Fruit fly (Drosophila melanogaster): ENCODE measurements around the gene CG8010.

CG8010 gene

DNA sequence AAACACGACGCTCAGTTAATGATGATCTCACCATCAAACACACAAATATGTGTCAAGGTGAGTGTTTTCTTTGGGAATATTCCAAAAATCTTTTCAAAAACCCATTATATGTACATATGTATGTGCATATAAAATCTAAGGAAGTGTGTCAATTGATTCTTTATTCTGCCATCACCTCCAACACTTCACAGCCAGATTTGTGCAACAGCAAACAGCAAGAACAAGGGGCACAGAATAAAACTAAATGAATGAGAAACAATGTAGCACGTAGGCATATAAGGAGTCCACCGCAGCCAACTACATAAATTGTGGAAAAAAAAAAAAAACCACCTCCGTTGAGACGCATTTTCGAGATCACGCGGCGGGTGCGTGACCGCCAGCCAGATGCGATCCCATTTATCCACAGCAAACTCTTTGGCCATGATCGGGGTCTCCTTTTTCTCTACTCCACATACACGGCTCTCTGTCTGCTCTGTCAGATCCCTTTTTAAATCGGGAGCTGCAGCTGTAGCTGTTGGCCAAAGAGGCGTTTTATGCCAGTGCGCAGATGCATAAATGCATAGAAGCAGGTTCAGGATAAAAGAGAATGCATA is 27.2 kb upstream of the CG8010 start:
- TF ChIP-seq Pif1A (GFP tag; optimal IDR thresholded peaks at IDR 0.05): no peak
- peak; percentile 64 for TF ChIP-seq EcR (GFP tag; optimal IDR thresholded peaks at IDR 0.05)

dm6 chrX:19294953-19295352 is 26.3 kb upstream of the CG8010 start:
- TF ChIP-seq CG34367 (tag; optimal IDR thresholded peaks at IDR 0.05) (no peak), CG14655 (GFP tag; optimal IDR thresholded peaks at IDR 0.05) (no peak), gl (tag; optimal IDR thresholded peaks at IDR 0.05) (no peak), CG32121 (GFP tag; IDR thresholded peaks at IDR 0.05) (no peak), CG9948 (tag; optimal IDR thresholded peaks at IDR 0.05) (no peak), CG12605 (GFP tag; IDR thresholded peaks at IDR 0.05) (no peak), fd96Ca (GFP tag; IDR thresholded peaks at IDR 0.05) (no peak), CG8301 (tag; optimal IDR thresholded peaks at IDR 0.05) (no peak), Pif1A (GFP tag; optimal IDR thresholded peaks at IDR 0.05) (no peak), CG17806 (tag; optimal IDR thresholded peaks at IDR 0.05) (no peak)

- TF ChIP-seq D1 (tag; optimal IDR thresholded peaks at IDR 0.05): no peak
- no peak for TF ChIP-seq CG15710 (tag; optimal IDR thresholded peaks at IDR 0.05)
- no peak for TF ChIP-seq CG17806 (tag; optimal IDR thresholded peaks at IDR 0.05)
These were observed 25.3 kb upstream of the CG8010 start for dm6 chrX:19294030-19294429.

dm6 chrX:19293320-19293719 is 24.6 kb upstream of the CG8010 start:
- no peak for TF ChIP-seq CG8159 (tag; optimal IDR thresholded peaks at IDR 0.05)
- no peak for TF ChIP-seq CG14655 (GFP tag; optimal IDR thresholded peaks at IDR 0.05)
- TF ChIP-seq CG12605 (GFP tag; IDR thresholded peaks at IDR 0.05): no peak
- no peak for TF ChIP-seq fd96Ca (GFP tag; IDR thresholded peaks at IDR 0.05)
- TF ChIP-seq CG17806 (tag; optimal IDR thresholded peaks at IDR 0.05): no peak
- TF ChIP-seq D1 (tag; optimal IDR thresholded peaks at IDR 0.05): no peak
- no peak for TF ChIP-seq CG9948 (tag; optimal IDR thresholded peaks at IDR 0.05)
- TF ChIP-seq CG4496 (GFP tag; IDR thresholded peaks at IDR 0.05): no peak
- no peak for TF ChIP-seq CG13204 (GFP tag; optimal IDR thresholded peaks at IDR 0.05)
- no peak for TF ChIP-seq rn (GFP tag; IDR thresholded peaks at IDR 0.05)

DNA sequence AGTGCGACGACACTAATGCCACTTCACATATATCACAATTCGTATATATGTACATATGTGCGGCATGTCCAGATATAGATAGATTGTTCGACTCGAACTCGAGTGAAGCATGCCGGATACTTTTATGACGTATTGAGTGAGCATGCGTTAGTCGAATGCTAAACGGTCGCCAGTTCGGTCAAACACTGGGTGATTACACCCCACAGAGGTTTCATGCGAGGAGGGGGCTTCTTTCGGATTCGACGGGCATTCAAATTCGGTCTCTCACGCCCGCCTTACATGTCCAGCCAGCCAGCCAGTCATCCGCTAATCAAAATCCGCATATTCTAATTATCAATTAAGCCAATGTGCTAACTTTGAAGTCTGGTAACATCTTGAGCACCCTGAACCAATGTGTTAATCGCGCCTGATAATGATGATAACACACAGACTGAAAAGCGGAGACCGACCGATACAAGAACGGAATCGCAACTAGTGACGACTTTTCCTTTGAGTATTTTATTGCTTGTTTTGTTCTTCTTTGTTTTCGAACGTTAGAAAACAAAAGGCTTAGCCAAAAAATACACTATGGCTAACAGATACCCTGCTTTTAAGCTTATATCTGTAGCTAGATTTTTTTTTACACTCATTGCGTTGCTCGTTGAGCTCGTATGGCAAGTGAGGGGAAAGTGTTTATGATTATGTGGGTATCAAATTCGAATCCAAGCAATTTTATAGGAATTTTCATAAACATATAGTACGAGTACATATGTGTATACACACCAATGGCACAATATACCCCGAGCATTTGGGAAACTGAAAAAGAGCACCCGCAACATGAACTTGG is 23.3 kb upstream of the CG8010 start:
- no peak for TF ChIP-seq CG17806 (tag; optimal IDR thresholded peaks at IDR 0.05)
- TF ChIP-seq rn (GFP tag; IDR thresholded peaks at IDR 0.05): no peak
- no peak for TF ChIP-seq CG32121 (GFP tag; IDR thresholded peaks at IDR 0.05)
- no peak for TF ChIP-seq CG4496 (GFP tag; IDR thresholded peaks at IDR 0.05)
- TF ChIP-seq Ets98B (GFP tag; IDR thresholded peaks at IDR 0.05): no peak
- no peak for TF ChIP-seq Pif1B (GFP tag; optimal IDR thresholded peaks at IDR 0.05)
- no peak for TF ChIP-seq CG13204 (GFP tag; optimal IDR thresholded peaks at IDR 0.05)
- TF ChIP-seq fd96Ca (GFP tag; IDR thresholded peaks at IDR 0.05): no peak
- TF ChIP-seq CG34367 (tag; optimal IDR thresholded peaks at IDR 0.05): no peak
- TF ChIP-seq CG12605 (GFP tag; IDR thresholded peaks at IDR 0.05): no peak
- TF ChIP-seq CG8159 (tag; optimal IDR thresholded peaks at IDR 0.05): no peak
- no peak for TF ChIP-seq CG14655 (GFP tag; optimal IDR thresholded peaks at IDR 0.05)
- TF ChIP-seq CG9948 (tag; optimal IDR thresholded peaks at IDR 0.05): no peak
- TF ChIP-seq D1 (tag; optimal IDR thresholded peaks at IDR 0.05): no peak
- TF ChIP-seq Pif1A (GFP tag; optimal IDR thresholded peaks at IDR 0.05): no peak
- no peak for TF ChIP-seq Snoo (tag; optimal IDR thresholded peaks at IDR 0.05)
- TF ChIP-seq CG15710 (tag; optimal IDR thresholded peaks at IDR 0.05): no peak
- TF ChIP-seq gl (tag; optimal IDR thresholded peaks at IDR 0.05): no peak
- no peak for TF ChIP-seq EcR (GFP tag; optimal IDR thresholded peaks at IDR 0.05)

- TF ChIP-seq CG10348 (GFP tag; IDR thresholded peaks at IDR 0.05) (peak; percentile 89), gl (tag; optimal IDR thresholded peaks at IDR 0.05) (peak; percentile 93), CG4496 (GFP tag; IDR thresholded peaks at IDR 0.05) (peak; percentile 99), CG15710 (tag; optimal IDR thresholded peaks at IDR 0.05) (peak; percentile 96), fd96Ca (GFP tag; IDR thresholded peaks at IDR 0.05) (peak; percentile 98), CG13204 (GFP tag; optimal IDR thresholded peaks at IDR 0.05) (peak; percentile 94), CG17806 (tag; optimal IDR thresholded peaks at IDR 0.05) (peak; percentile 92), rn (GFP tag; IDR thresholded peaks at IDR 0.05) (peak; percentile 93), Snoo (tag; optimal IDR thresholded peaks at IDR 0.05) (peak; percentile 97), Pif1A (GFP tag; optimal IDR thresholded peaks at IDR 0.05) (peak; percentile 97), CG32121 (GFP tag; IDR thresholded peaks at IDR 0.05) (peak; percentile 96), CG9948 (tag; optimal IDR thresholded peaks at IDR 0.05) (peak; percentile 89), CG12605 (GFP tag; IDR thresholded peaks at IDR 0.05) (peak; percentile 93), EcR (GFP tag; optimal IDR thresholded peaks at IDR 0.05) (peak; percentile 65), CG34367 (tag; optimal IDR thresholded peaks at IDR 0.05) (peak; percentile 93), CG8301 (tag; optimal IDR thresholded peaks at IDR 0.05) (peak; percentile 92), Pif1B (GFP tag; optimal IDR thresholded peaks at IDR 0.05) (peak; percentile 97), CG8159 (tag; optimal IDR thresholded peaks at IDR 0.05) (peak; percentile 92), Ets98B (GFP tag; IDR thresholded peaks at IDR 0.05) (peak; percentile 97), D1 (tag; optimal IDR thresholded peaks at IDR 0.05) (peak; percentile 50), CG14655 (GFP tag; optimal IDR thresholded peaks at IDR 0.05) (peak; percentile 89)
These were observed 20.7 kb upstream of the CG8010 start for dm6 chrX:19289318-19289970.

Data from whole organism, pupa.